Fruit fly (Drosophila melanogaster): Measurements from ENCODE around the gene CG7252.
A peak's percentile ranks its signal among the peaks of the same experiment; 100 is the strongest.

The CG7252 gene

DNA sequence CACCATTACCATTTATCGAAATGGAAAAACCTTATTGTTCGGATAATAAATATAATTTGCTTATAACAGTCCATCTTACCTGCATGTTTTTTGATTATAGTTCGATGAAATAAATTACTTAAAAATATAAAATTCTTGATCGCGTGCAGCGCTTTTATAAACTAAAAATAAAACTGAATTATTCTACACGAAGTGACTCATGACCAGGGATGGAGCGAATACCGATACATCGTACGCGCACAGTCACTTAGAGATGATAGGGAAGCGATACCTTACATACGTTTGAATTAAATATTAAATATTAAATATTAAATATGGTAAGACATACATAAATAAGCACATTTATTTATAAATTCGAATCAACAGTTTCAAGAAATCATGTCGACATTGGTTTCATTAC is 45.5 kb downstream of the CG7252 start, which contains the start of gene viaf (continued):
- TF ChIP-seq HLH4C (GFP tag; IDR thresholded peaks at IDR 0.05; ENCODE audit: partially characterized antibody): peak; percentile 86
- TF ChIP-seq phol (tag; optimal IDR thresholded peaks at IDR 0.05): peak; percentile 69
- TF ChIP-seq zen (tag; optimal IDR thresholded peaks at IDR 0.05): peak; percentile 30
- TF ChIP-seq al (GFP tag; IDR thresholded peaks at IDR 0.05): peak; percentile 49
- peak; percentile 30 for TF ChIP-seq fd3F (GFP tag; optimal IDR thresholded peaks at IDR 0.05)
- TF ChIP-seq CG10959 (GFP tag; IDR thresholded peaks at IDR 0.05): no peak
- peak; percentile 16; the same call in 1 of the 3 replicates for TF ChIP-seq B-H1 (GFP tag; IDR thresholded peaks at IDR 0.05)
- peak; percentile 45 for TF ChIP-seq Ssrp (tag; optimal IDR thresholded peaks at IDR 0.05)
- no peak for TF ChIP-seq CG1529 (GFP tag; optimal IDR thresholded peaks at IDR 0.05)
- TF ChIP-seq CG4617 (GFP tag; optimal IDR thresholded peaks at IDR 0.05; ENCODE audit: borderline replicate concordance): peak; percentile 88
- TF ChIP-seq CG10267 (tag; optimal IDR thresholded peaks at IDR 0.05): peak; percentile 70
- peak; percentile 83 for TF ChIP-seq Med (GFP tag)
- no peak for TF ChIP-seq Oli (tag; optimal IDR thresholded peaks at IDR 0.05)
- TF ChIP-seq CG15696 (tag; optimal IDR thresholded peaks at IDR 0.05): peak; percentile 45
- TF ChIP-seq CG10366 (GFP tag; IDR thresholded peaks at IDR 0.05): peak; percentile 55
- TF ChIP-seq CG12942 (GFP tag; optimal IDR thresholded peaks at IDR 0.05): peak; percentile 42
- TF ChIP-seq CG14860 (GFP tag; IDR thresholded peaks at IDR 0.05; ENCODE audit: partially characterized antibody): peak; percentile 87
- TF ChIP-seq Sox102F (GFP tag; optimal IDR thresholded peaks at IDR 0.05): peak; percentile 51
- TF ChIP-seq Xbp1 (GFP tag; optimal IDR thresholded peaks at IDR 0.05): peak; percentile 78
- TF ChIP-seq bbx (GFP tag; IDR thresholded peaks at IDR 0.05; ENCODE audit: partially characterized antibody): peak; percentile 96
- peak; percentile 57; the same call in 2 of the 3 replicates for TF ChIP-seq dysf (GFP tag; IDR thresholded peaks at IDR 0.05)
- no peak for TF ChIP-seq NK7.1 (GFP tag; optimal IDR thresholded peaks at IDR 0.05)
- TF ChIP-seq Dll (GFP tag; IDR thresholded peaks at IDR 0.05; ENCODE audit: partially characterized antibody): peak; percentile 91
- TF ChIP-seq Dp (GFP tag; optimal IDR thresholded peaks at IDR 0.05): peak; percentile 43
- TF ChIP-seq CG18011 (GFP tag; optimal IDR thresholded peaks at IDR 0.05): no peak
- peak; percentile 25 for TF ChIP-seq Jarid2 (GFP tag; optimal IDR thresholded peaks at IDR 0.05)
- peak; percentile 95 for TF ChIP-seq CG6791 (GFP tag; IDR thresholded peaks at IDR 0.05; ENCODE audit: partially characterized antibody)
- peak; percentile 30 for TF ChIP-seq CG14441 (GFP tag; IDR thresholded peaks at IDR 0.05)
- TF ChIP-seq row (GFP tag; IDR thresholded peaks at IDR 0.05): peak; percentile 86
- no peak for TF ChIP-seq Lpt (GFP tag; optimal IDR thresholded peaks at IDR 0.05)
- no peak for TF ChIP-seq CG11398 (GFP tag; optimal IDR thresholded peaks at IDR 0.05)
- TF ChIP-seq gfzf (GFP tag; optimal IDR thresholded peaks at IDR 0.05): peak; percentile 8
- TF ChIP-seq CG2116 (GFP tag; optimal IDR thresholded peaks at IDR 0.05): peak; percentile 58
- peak; percentile 96 for TF ChIP-seq knrl (GFP tag; IDR thresholded peaks at IDR 0.05; ENCODE audit: partially characterized antibody)
- TF ChIP-seq lilli (GFP tag; optimal IDR thresholded peaks at IDR 0.05): peak; percentile 61
- TF ChIP-seq MBD-R2 (GFP tag; IDR thresholded peaks at IDR 0.05): peak; percentile 81
- peak; percentile 78 for TF ChIP-seq stwl (tag; optimal IDR thresholded peaks at IDR 0.05)
- TF ChIP-seq dmrt11E (tag; optimal IDR thresholded peaks at IDR 0.05): peak; percentile 55
- peak; percentile 19 for TF ChIP-seq CG4328 (GFP tag; optimal IDR thresholded peaks at IDR 0.05)
- TF ChIP-seq hbn (GFP tag; IDR thresholded peaks at IDR 0.05; ENCODE audit: partially characterized antibody): peak; percentile 85
- TF ChIP-seq ato (GFP tag; IDR thresholded peaks at IDR 0.05; ENCODE audit: partially characterized antibody): peak; percentile 86
- peak; percentile 78 for TF ChIP-seq CG2129 (GFP tag; IDR thresholded peaks at IDR 0.05; ENCODE audit: partially characterized antibody)
- no peak for TF ChIP-seq bcd (GFP tag; optimal IDR thresholded peaks at IDR 0.05)
- peak; percentile 37 for TF ChIP-seq CG12155 (GFP tag; optimal IDR thresholded peaks at IDR 0.05)
- TF ChIP-seq Sin3A (optimal IDR thresholded peaks at IDR 0.05): no peak
- peak; percentile 52; the same call in 2 of the 3 replicates for TF ChIP-seq CG34422 (GFP tag; IDR thresholded peaks at IDR 0.05)
- peak; percentile 45 for TF ChIP-seq Hsf (GFP tag; optimal IDR thresholded peaks at IDR 0.05)
- TF ChIP-seq prd (optimal IDR thresholded peaks at IDR 0.05): no peak
- peak; percentile 53 for TF ChIP-seq prd (GFP tag; IDR thresholded peaks at IDR 0.05)
- peak; percentile 72 for TF ChIP-seq CG14710 (tag; optimal IDR thresholded peaks at IDR 0.05)
